Worm (Caenorhabditis elegans) whole organism, young adult: ENCODE results near the gene bub-3.

Experiments used
- B0019.2 ChIP-seq: fragments of 200-800 bp; sonication (Bioruptor generic); conservative IDR thresholded peaks from 2 replicates; pipeline ENCODE4 v1.3.6; 2022; ENCODE audit warnings: missing genetic modification reagents, missing genetic modification characterization, missing compliant biosample characterization
- D2030.7 ChIP-seq: fragments of 200-800 bp; sonication (Bioruptor generic); IDR thresholded peaks from 2 replicates; pipeline ENCODE4 v1.3.6; 2022; ENCODE audit warnings: missing genetic modification reagents, missing genetic modification characterization, missing compliant biosample characterization
- F10E7.11 ChIP-seq: sonication (generic microtip); optimal IDR thresholded peaks from 2 replicates; lab custom pipeline; 2017; ENCODE audit warnings: mild to moderate bottlenecking, missing genetic modification characterization, moderate library complexity, missing compliant biosample characterization
- F23B12.7 ChIP-seq: sonication (generic microtip); optimal IDR thresholded peaks from 2 replicates; lab custom pipeline; 2017; ENCODE audit warnings: missing genetic modification characterization, mild to moderate bottlenecking, missing compliant biosample characterization, antibody characterized with exemption, moderate library complexity; ENCODE audit not compliant: insufficient read depth
- F33H1.4 ChIP-seq: fragments of 200-800 bp; sonication (Bioruptor generic); IDR thresholded peaks from 2 replicates; pipeline ENCODE4 v1.3.6; 2022; ENCODE audit warnings: missing genetic modification reagents, missing genetic modification characterization, missing compliant biosample characterization
- F52B5.7 ChIP-seq: sonication (generic microtip); optimal IDR thresholded peaks from 2 replicates; lab custom pipeline; 2016; ENCODE audit warnings: mild to moderate bottlenecking, missing genetic modification characterization, missing compliant biosample characterization
- K11D2.4 ChIP-seq: fragments of 200-800 bp; sonication (Bioruptor generic); IDR thresholded peaks from 2 replicates; pipeline ENCODE4 v1.3.6; 2022; ENCODE audit warnings: missing genetic modification reagents, missing genetic modification characterization, missing compliant biosample characterization
- K12H6.12 ChIP-seq: fragments of 200-800 bp; sonication (Bioruptor generic); optimal IDR thresholded peaks from 2 replicates; lab custom pipeline; 2018; ENCODE audit warnings: mild to moderate bottlenecking, missing genetic modification characterization, missing compliant biosample characterization
- T07F8.4 ChIP-seq: sonication (generic microtip); optimal IDR thresholded peaks from 2 replicates; lab custom pipeline; 2016; ENCODE audit warnings: mild to moderate bottlenecking, missing genetic modification characterization, moderate library complexity, missing compliant biosample characterization
- Y67H2A.10 ChIP-seq: fragments of 200-800 bp; sonication (Bioruptor generic); conservative IDR thresholded peaks from 2 replicates; pipeline ENCODE4 v1.3.6; 2022; ENCODE audit warnings: missing genetic modification reagents, missing genetic modification characterization, missing compliant biosample characterization
- aptf-2 ChIP-seq: fragments of 200-800 bp; sonication (Bioruptor generic); conservative IDR thresholded peaks from 2 replicates; pipeline ENCODE4 v1.3.6; 2022; ENCODE audit warnings: missing genetic modification reagents, missing genetic modification characterization, missing compliant biosample characterization
- aptf-3 ChIP-seq: fragments of 200-800 bp; sonication (Bioruptor generic); IDR thresholded peaks from 2 replicates; pipeline ENCODE4 v1.3.6; 2022; ENCODE audit warnings: missing genetic modification characterization, missing compliant biosample characterization
- attf-3 ChIP-seq: fragments of 200-800 bp; sonication (Bioruptor generic); conservative IDR thresholded peaks from 2 replicates; pipeline ENCODE4 v1.3.6; 2022; ENCODE audit warnings: missing genetic modification reagents, missing genetic modification characterization, missing compliant biosample characterization
- bed-2 ChIP-seq: fragments of 200-800 bp; sonication (Bioruptor generic); IDR thresholded peaks from 2 replicates; pipeline ENCODE4 v1.3.6; 2022; ENCODE audit warnings: missing genetic modification reagents, missing genetic modification characterization, missing compliant biosample characterization
- cebp-1 ChIP-seq, 2 experiments: fragments of 200-800 bp in 1 of 2; sonication (Bioruptor generic) in 1 of 2; sonication (generic microtip) in 1 of 2; IDR thresholded peaks in 1 of 2; optimal IDR thresholded peaks in 1 of 2; 2 replicates each; pipeline versions ENCODE4 v1.3.6 to Lab custom; 2017 to 2022; ENCODE audit warnings: missing compliant biosample characterization in 2 of 2, missing genetic modification characterization in 2 of 2, mild to moderate bottlenecking in 1 of 2, missing genetic modification reagents in 1 of 2, moderate library complexity in 1 of 2
- ceh-100 ChIP-seq: fragments of 200-800 bp; sonication (Bioruptor generic); IDR thresholded peaks from 2 replicates; pipeline ENCODE4 v1.3.6; 2022; ENCODE audit warnings: missing genetic modification reagents, missing genetic modification characterization, missing compliant biosample characterization
- ceh-79 ChIP-seq: sonication (generic microtip); optimal IDR thresholded peaks from 2 replicates; lab custom pipeline; 2017; ENCODE audit warnings: mild to moderate bottlenecking, missing genetic modification characterization, missing compliant biosample characterization
- ceh-91 ChIP-seq: fragments of 200-800 bp; sonication (Bioruptor generic); IDR thresholded peaks from 2 replicates; pipeline ENCODE4 v1.3.6; 2022; ENCODE audit warnings: missing genetic modification reagents, missing genetic modification characterization, missing compliant biosample characterization
- dox-1 ChIP-seq: fragments of 200-800 bp; sonication (Bioruptor generic); IDR thresholded peaks from 2 replicates; pipeline ENCODE4 v1.3.6; 2022; ENCODE audit warnings: missing genetic modification reagents, missing genetic modification characterization, missing compliant biosample characterization
- dpff-1 ChIP-seq: sonication (generic microtip); optimal IDR thresholded peaks from 2 replicates; lab custom pipeline; 2017; ENCODE audit warnings: mild to moderate bottlenecking, missing genetic modification characterization, missing compliant biosample characterization
- dpl-1 ChIP-seq: fragments of 150-350 bp; optimal IDR thresholded peaks from 2 replicates; lab custom pipeline; 2014; ENCODE audit warnings: missing biosample characterization, missing genetic modification reagents, missing genetic modification characterization
- ekl-4 ChIP-seq: fragments of 200-800 bp; sonication (Bioruptor generic); IDR thresholded peaks from 2 replicates; pipeline ENCODE4 v1.3.6; 2022; ENCODE audit warnings: missing genetic modification reagents, missing genetic modification characterization, missing compliant biosample characterization
- gei-17 ChIP-seq: fragments of 200-800 bp; sonication (Bioruptor generic); optimal IDR thresholded peaks from 2 replicates; lab custom pipeline; 2018; ENCODE audit warnings: mild to moderate bottlenecking, missing genetic modification characterization, missing compliant biosample characterization
- hlh-12 ChIP-seq: sonication (generic microtip); optimal IDR thresholded peaks from 2 replicates; lab custom pipeline; 2016; ENCODE audit warnings: missing genetic modification characterization, missing compliant biosample characterization
- hmg-1.2 ChIP-seq: fragments of 200-800 bp; sonication (Bioruptor generic); IDR thresholded peaks from 2 replicates; pipeline ENCODE4 v1.3.6; 2022; ENCODE audit warnings: missing genetic modification reagents, missing genetic modification characterization, missing compliant biosample characterization
- hsf-1 ChIP-seq: fragments of 200-800 bp; sonication (Bioruptor generic); IDR thresholded peaks from 2 replicates; pipeline ENCODE4 v1.3.6; 2022; ENCODE audit warnings: missing genetic modification reagents, missing genetic modification characterization, missing compliant biosample characterization
- let-607 ChIP-seq, 2 experiments: fragments of 200-800 bp in 1 of 2; sonication (Bioruptor generic) in 1 of 2; sonication (generic microtip) in 1 of 2; optimal IDR thresholded peaks; 2 replicates each; lab custom pipeline; 2016 to 2018; ENCODE audit warnings: mild to moderate bottlenecking in 2 of 2, missing compliant biosample characterization in 2 of 2, missing genetic modification characterization in 2 of 2, moderate library complexity in 2 of 2, missing genotype in 1 of 2
- lin-26 ChIP-seq: fragments of 200-800 bp; sonication (Bioruptor generic); IDR thresholded peaks from 2 replicates; pipeline ENCODE4 v1.3.6; 2022; ENCODE audit warnings: missing genetic modification reagents, missing genetic modification characterization, missing compliant biosample characterization
- lsl-1 ChIP-seq: fragments of 200-800 bp; sonication (Bioruptor generic); optimal IDR thresholded peaks from 2 replicates; lab custom pipeline; 2018; ENCODE audit warnings: mild to moderate bottlenecking, missing genetic modification characterization, moderate library complexity, missing compliant biosample characterization
- lsy-27 ChIP-seq: sonication (generic microtip); optimal IDR thresholded peaks from 2 replicates; lab custom pipeline; 2017; ENCODE audit warnings: missing genetic modification characterization, mild to moderate bottlenecking, missing compliant biosample characterization, antibody characterized with exemption, missing genotype, borderline replicate concordance; ENCODE audit not compliant: insufficient read depth
- madf-3 ChIP-seq: fragments of 200-800 bp; sonication (Bioruptor generic); IDR thresholded peaks from 2 replicates; pipeline ENCODE4 v1.3.6; 2022; ENCODE audit warnings: missing genetic modification reagents, missing genetic modification characterization, missing compliant biosample characterization
- madf-6 ChIP-seq: fragments of 200-800 bp; sonication (Bioruptor generic); IDR thresholded peaks from 2 replicates; pipeline ENCODE4 v1.3.6; 2022; ENCODE audit warnings: missing genetic modification reagents, missing genetic modification characterization, missing compliant biosample characterization
- madf-8 ChIP-seq: fragments of 200-800 bp; sonication (Bioruptor generic); conservative IDR thresholded peaks from 2 replicates; pipeline ENCODE4 v1.3.6; 2022; ENCODE audit warnings: missing genetic modification reagents, missing genetic modification characterization, missing compliant biosample characterization
- mcd-1 ChIP-seq: fragments of 200-800 bp; sonication (Bioruptor generic); IDR thresholded peaks from 2 replicates; pipeline ENCODE4 v1.3.6; 2022; ENCODE audit warnings: missing genetic modification reagents, missing genetic modification characterization, missing compliant biosample characterization
- mel-28 ChIP-seq: sonication (generic microtip); optimal IDR thresholded peaks from 2 replicates; lab custom pipeline; 2016; ENCODE audit warnings: borderline replicate concordance, mild to moderate bottlenecking, missing genetic modification characterization, missing compliant biosample characterization
- mes-4 ChIP-seq: sonication (generic microtip); optimal IDR thresholded peaks from 2 replicates; lab custom pipeline; 2016; ENCODE audit warnings: missing genotype, missing genetic modification characterization, missing compliant biosample characterization
- mxl-1 ChIP-seq: sonication (generic microtip); optimal IDR thresholded peaks from 2 replicates; lab custom pipeline; 2016; ENCODE audit warnings: missing genetic modification characterization, missing compliant biosample characterization
- nfyb-1 ChIP-seq: fragments of 200-800 bp; sonication (Bioruptor generic); IDR thresholded peaks from 2 replicates; pipeline ENCODE4 v1.3.6; 2022; ENCODE audit warnings: missing genetic modification reagents, missing genetic modification characterization, missing compliant biosample characterization
- sdz-38 ChIP-seq: sonication (generic microtip); optimal IDR thresholded peaks from 2 replicates; lab custom pipeline; 2016; ENCODE audit warnings: missing genotype, missing genetic modification characterization, missing compliant biosample characterization
- tbp1 ChIP-seq: fragments of 200-800 bp; sonication (Bioruptor generic); optimal IDR thresholded peaks from 2 replicates; lab custom pipeline; 2018; ENCODE audit warnings: mild to moderate bottlenecking, missing genetic modification characterization, missing compliant biosample characterization
- unc-62 ChIP-seq: fragments of 150-350 bp; optimal IDR thresholded peaks from 2 replicates; lab custom pipeline; 2014; ENCODE audit warnings: missing biosample characterization, missing genetic modification reagents, missing genetic modification characterization
- xnd-1 ChIP-seq: sonication (generic microtip); optimal IDR thresholded peaks from 2 replicates; lab custom pipeline; 2016; ENCODE audit warnings: missing genotype, missing genetic modification reagents, missing genetic modification characterization, missing compliant biosample characterization
- ztf-25 ChIP-seq: fragments of 200-800 bp; sonication (Bioruptor generic); IDR thresholded peaks from 2 replicates; pipeline ENCODE4 v1.3.6; 2022; ENCODE audit warnings: missing genetic modification reagents, missing genetic modification characterization, missing compliant biosample characterization
- ztf-26 ChIP-seq: sonication (generic microtip); optimal IDR thresholded peaks from 2 replicates; lab custom pipeline; 2017; ENCODE audit warnings: missing genetic modification characterization, missing compliant biosample characterization
- ztf-28 ChIP-seq: fragments of 200-800 bp; sonication (Bioruptor generic); IDR thresholded peaks from 2 replicates; pipeline ENCODE4 v1.3.6; 2022; ENCODE audit warnings: missing genetic modification reagents, missing genetic modification characterization, missing compliant biosample characterization
- ztf-3 ChIP-seq: fragments of 200-800 bp; sonication (Bioruptor generic); optimal IDR thresholded peaks from 2 replicates; lab custom pipeline; 2018; ENCODE audit warnings: mild to moderate bottlenecking, missing genetic modification characterization, missing compliant biosample characterization
- ztf-6 ChIP-seq: fragments of 200-800 bp; sonication (Bioruptor generic); IDR thresholded peaks from 2 replicates; pipeline ENCODE4 v1.3.6; 2022; ENCODE audit warnings: missing genetic modification reagents, missing genetic modification characterization, missing compliant biosample characterization

bub-3 gene

DNA sequence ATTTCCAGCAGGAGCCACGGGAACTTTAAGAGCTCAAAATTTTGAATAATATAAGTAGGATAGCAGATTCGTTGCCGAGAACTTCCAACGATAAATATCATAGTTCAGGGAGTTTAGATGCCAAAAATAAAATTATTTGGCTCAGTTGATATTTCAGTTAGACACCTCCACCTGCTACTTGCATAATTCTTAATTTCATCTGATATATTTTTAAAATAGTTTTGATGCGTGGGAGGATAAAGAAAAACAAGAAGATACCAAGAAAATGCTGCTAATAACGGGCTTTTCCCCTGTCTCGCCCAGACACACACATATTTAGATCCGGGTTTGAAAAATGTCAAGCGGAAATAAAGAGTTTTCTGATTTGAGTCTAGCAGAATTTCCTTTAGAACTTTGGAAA lies 4.6 kb upstream of the bub-3 start, which contains the start of gene sre-46:
Gene sre-46, minus strand, starts transcription at position 101 of the 400 bp plus-strand sequence.
- no peak for TF ChIP-seq lin-26 (GFP tag; lab: Robert Waterston, UW)
- no peak for TF ChIP-seq K11D2.4
- TF ChIP-seq hlh-12: no peak
- no peak for TF ChIP-seq madf-8
- TF ChIP-seq dpff-1 (tag; lab: Kevin White, UChicago): no peak
- TF ChIP-seq gei-17 (GFP tag; lab: Kevin White, UChicago): no peak
- TF ChIP-seq ceh-79 (tag; lab: Kevin White, UChicago): no peak
- no peak for TF ChIP-seq F10E7.11 (tag; lab: Kevin White, UChicago)
- no peak for TF ChIP-seq ztf-6 (GFP tag; lab: Robert Waterston, UW)
- no peak for TF ChIP-seq unc-62 (GFP tag; lab: Kevin White, UChicago)
- no peak for TF ChIP-seq K12H6.12 (tag; lab: Kevin White, UChicago)
- no peak for TF ChIP-seq lsy-27

DNA sequence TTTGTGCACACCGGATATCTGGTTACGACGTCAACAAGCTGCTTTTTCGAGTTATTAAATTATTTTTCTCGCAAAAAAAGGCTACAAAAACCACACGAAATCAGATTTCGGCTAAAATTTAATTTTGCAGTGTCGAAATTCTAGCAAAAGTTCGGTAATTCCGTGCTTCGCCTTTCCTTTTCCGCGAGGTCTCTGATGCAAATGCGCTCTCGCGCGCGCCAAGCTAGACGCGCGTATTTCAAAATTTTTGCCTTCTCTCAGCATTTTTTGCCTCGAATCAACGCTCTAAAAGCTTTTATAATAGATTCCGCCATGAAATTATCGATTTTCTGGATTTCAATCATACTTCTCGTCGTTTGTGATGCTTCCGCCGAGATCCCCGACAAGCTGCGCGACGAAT lies 3.1 kb upstream of the bub-3 start, which contains the start of gene Y54G9A.5:
Gene Y54G9A.5, plus strand, starts transcription at position 245 of the 400 bp plus-strand sequence.
- no peak for TF ChIP-seq aptf-3 (GFP tag; lab: Robert Waterston, UW)
- TF ChIP-seq ztf-3 (GFP tag; lab: Kevin White, UChicago): no peak
- TF ChIP-seq ekl-4 (GFP tag; lab: Robert Waterston, UW): no peak
- peak; percentile 56; the same call in 1 of the 2 replicates for TF ChIP-seq attf-3 (GFP tag; lab: Robert Waterston, UW)
- peak; percentile 43 for TF ChIP-seq F23B12.7 (tag; lab: Kevin White, UChicago)
- no peak for TF ChIP-seq cebp-1 (GFP tag; IDR thresholded peaks at IDR 0.05; lab: Robert Waterston, UW)
- TF ChIP-seq cebp-1 (tag; optimal IDR thresholded peaks at IDR 0.05; lab: Kevin White, UChicago): peak; percentile 8
- peak; percentile 53; the same call in 1 of the 2 replicates for TF ChIP-seq madf-3 (GFP tag; lab: Robert Waterston, UW)
- no peak for TF ChIP-seq let-607 (tag; optimal IDR thresholded peaks at IDR 0.05; lab: Kevin White, UChicago)
- no peak for TF ChIP-seq sdz-38 (tag; lab: Kevin White, UChicago)
- no peak for TF ChIP-seq F52B5.7 (tag; lab: Kevin White, UChicago)
- peak; percentile 78 for TF ChIP-seq dox-1 (GFP tag; lab: Robert Waterston, UW)
- peak; percentile 71; the same call in 1 of the 2 replicates for TF ChIP-seq aptf-2
- TF ChIP-seq madf-8: peak; percentile 63
- peak; percentile 85 for TF ChIP-seq D2030.7 (GFP tag; lab: Robert Waterston, UW)
- peak; percentile 6 for TF ChIP-seq xnd-1 (tag; lab: Kevin White, UChicago)
- peak; percentile 76 for TF ChIP-seq madf-6 (GFP tag; lab: Robert Waterston, UW)
- TF ChIP-seq mxl-1 (tag; lab: Kevin White, UChicago): no peak
- TF ChIP-seq mes-4 (tag; lab: Kevin White, UChicago): no peak
- TF ChIP-seq bed-2 (GFP tag; lab: Robert Waterston, UW): peak; percentile 34; the same call in 1 of the 2 replicates
- peak; percentile 75 for TF ChIP-seq lsl-1 (GFP tag; lab: Kevin White, UChicago)
- no peak for TF ChIP-seq nfyb-1 (GFP tag; lab: Robert Waterston, UW)
- TF ChIP-seq ztf-25 (GFP tag; lab: Robert Waterston, UW): 0 out of 2 replicates have a peak, but pooled peaks have one; percentile 46
- TF ChIP-seq tbp1: peak; percentile 18
- TF ChIP-seq F33H1.4 (GFP tag; lab: Robert Waterston, UW): peak; percentile 62
- peak; percentile 66 for TF ChIP-seq dpl-1 (GFP tag; lab: Kevin White, UChicago)
- TF ChIP-seq hsf-1 (GFP tag; lab: Robert Waterston, UW): no peak
- 0 out of 2 replicates have a peak, but pooled peaks have one; percentile 40 for TF ChIP-seq Y67H2A.10
- no peak for TF ChIP-seq dpff-1 (tag; lab: Kevin White, UChicago)
- TF ChIP-seq ceh-91 (GFP tag; lab: Robert Waterston, UW): peak; percentile 73
- TF ChIP-seq B0019.2 (GFP tag; lab: Robert Waterston, UW): 0 out of 2 replicates have a peak, but pooled peaks have one; percentile 34
- TF ChIP-seq ceh-100 (GFP tag; lab: Robert Waterston, UW): peak; percentile 96
- TF ChIP-seq hmg-1.2 (GFP tag; lab: Robert Waterston, UW): peak; percentile 31; the same call in 1 of the 2 replicates
- TF ChIP-seq mel-28 (tag; lab: Kevin White, UChicago): no peak
- TF ChIP-seq mcd-1 (GFP tag; lab: Robert Waterston, UW): peak; percentile 76
- TF ChIP-seq ztf-28 (GFP tag; lab: Robert Waterston, UW): peak; percentile 43; the same call in 1 of the 2 replicates
- no peak for TF ChIP-seq T07F8.4 (tag; lab: Kevin White, UChicago)
- no peak for TF ChIP-seq ztf-26
